Worm (Caenorhabditis elegans) whole organism, L1 larva: ENCODE measurements around the gene T09B9.5.

ENCODE experiments used
- C04F5.9 ChIP-seq: sonication (generic microtip); optimal IDR thresholded peaks from 2 replicates; lab custom pipeline; 2016; ENCODE audit warnings: missing genetic modification characterization, missing compliant biosample characterization
- C34B4.2 ChIP-seq: sonication (generic microtip); optimal IDR thresholded peaks from 2 replicates; lab custom pipeline; 2017; ENCODE audit warnings: mild to moderate bottlenecking, missing genetic modification characterization, missing compliant biosample characterization
- F16B12.6 ChIP-seq: fragments of 150-350 bp; optimal IDR thresholded peaks from 2 replicates; lab custom pipeline; 2014; ENCODE audit warnings: missing biosample characterization, missing genetic modification characterization
- Y116A8C.19 ChIP-seq: sonication (generic microtip); optimal IDR thresholded peaks from 2 replicates; lab custom pipeline; 2016; ENCODE audit warnings: missing compliant biosample characterization, missing genetic modification characterization, borderline replicate concordance
- aly-2 ChIP-seq: fragments of 150-350 bp; optimal IDR thresholded peaks from 2 replicates; lab custom pipeline; 2014; ENCODE audit warnings: missing biosample characterization, missing genetic modification characterization
- blmp-1 ChIP-seq: fragments of 150-350 bp; optimal IDR thresholded peaks from 2 replicates; lab custom pipeline; 2014; ENCODE audit warnings: missing biosample characterization, missing genetic modification characterization
- ceh-8 ChIP-seq: fragments of 200-800 bp; sonication (Bioruptor generic); optimal IDR thresholded peaks from 2 replicates; lab custom pipeline; 2018; ENCODE audit warnings: mild to moderate bottlenecking, missing genetic modification characterization, moderate library complexity, missing compliant biosample characterization
- ceh-82 ChIP-seq, 3 experiments: fragments of 150-350 bp in 1 of 3; sonication (generic microtip) in 2 of 3; optimal IDR thresholded peaks; 2 replicates each; lab custom pipeline; 2014 to 2017; ENCODE audit warnings: missing biosample characterization in 3 of 3, missing genetic modification characterization in 3 of 3
- ces-1 ChIP-seq: fragments of 150-350 bp; optimal IDR thresholded peaks from 2 replicates; lab custom pipeline; 2014; ENCODE audit warnings: missing biosample characterization, missing genetic modification reagents, missing genetic modification characterization
- dpl-1 ChIP-seq, 3 experiments: fragments of 150-350 bp in 2 of 3; sonication (generic microtip) in 1 of 3; optimal IDR thresholded peaks; 2 replicates each; lab custom pipeline; 2014 to 2017; ENCODE audit warnings: missing biosample characterization in 3 of 3, missing genetic modification characterization in 3 of 3, missing genetic modification reagents in 3 of 3
- dsc-1 ChIP-seq: sonication (generic microtip); optimal IDR thresholded peaks from 2 replicates; lab custom pipeline; 2016; ENCODE audit warnings: mild to moderate bottlenecking, missing genetic modification characterization, missing compliant biosample characterization
- efl-1 ChIP-seq, 4 experiments: fragments of 150-350 bp; optimal IDR thresholded peaks in 3 of 4; peaks in 1 of 4; 1 replicate in 1 of 4; 2 replicates in 3 of 4; lab custom pipeline; 2014; ENCODE audit warnings: missing biosample characterization in 2 of 4, missing genetic modification characterization in 2 of 4, missing genetic modification reagents in 2 of 4
- efl-3 ChIP-seq: fragments of 200-800 bp; sonication (Bioruptor generic); optimal IDR thresholded peaks from 2 replicates; lab custom pipeline; 2018; ENCODE audit warnings: mild to moderate bottlenecking, missing genetic modification characterization, missing compliant biosample characterization
- egl-27 ChIP-seq, 2 experiments: fragments of 150-350 bp in 1 of 2; sonication (generic microtip); optimal IDR thresholded peaks; 3 replicates each; lab custom pipeline; 2017 to 2018; ENCODE audit warnings: missing biosample characterization in 2 of 2, missing genetic modification characterization in 2 of 2, missing genetic modification reagents in 2 of 2
- elt-3 ChIP-seq, 6 experiments: fragments of 150-350 bp in 1 of 6; sonication (generic microtip); optimal IDR thresholded peaks; 2 replicates each; lab custom pipeline; 2017 to 2018; ENCODE audit warnings: missing biosample characterization in 6 of 6, missing genetic modification characterization in 6 of 6, inconsistent platforms in 1 of 6
- ets-5 ChIP-seq: fragments of 200-800 bp; sonication (Bioruptor generic); IDR thresholded peaks from 2 replicates; pipeline ENCODE4 v1.3.6; 2022; ENCODE audit warnings: missing genetic modification characterization, missing compliant biosample characterization
- fkh-8 ChIP-seq: sonication (generic microtip); optimal IDR thresholded peaks from 2 replicates; lab custom pipeline; 2016; ENCODE audit warnings: mild to moderate bottlenecking, missing genetic modification characterization, missing compliant biosample characterization
- fos-1 ChIP-seq: fragments of 150-350 bp; optimal IDR thresholded peaks from 2 replicates; lab custom pipeline; 2014; ENCODE audit warnings: missing biosample characterization, missing genetic modification characterization
- hpl-2 ChIP-seq: fragments of 150-350 bp; optimal IDR thresholded peaks from 2 replicates; lab custom pipeline; 2014; ENCODE audit warnings: missing biosample characterization, missing genetic modification reagents, missing genetic modification characterization
- irx-1 ChIP-seq: sonication (generic microtip); optimal IDR thresholded peaks from 2 replicates; lab custom pipeline; 2016; ENCODE audit warnings: missing genetic modification characterization, missing compliant biosample characterization
- jun-1 ChIP-seq: fragments of 150-350 bp; optimal IDR thresholded peaks from 2 replicates; lab custom pipeline; 2014; ENCODE audit warnings: missing biosample characterization, missing genetic modification reagents, missing genetic modification characterization
- lin-13 ChIP-seq: fragments of 150-350 bp; optimal IDR thresholded peaks from 2 replicates; lab custom pipeline; 2014; ENCODE audit warnings: missing biosample characterization, missing genetic modification reagents, missing genetic modification characterization
- lin-14 ChIP-seq: fragments of 200-800 bp; sonication (Bioruptor generic); optimal IDR thresholded peaks from 2 replicates; lab custom pipeline; 2018; ENCODE audit warnings: mild to moderate bottlenecking, missing genetic modification characterization, moderate library complexity, missing compliant biosample characterization
- lin-15B ChIP-seq: fragments of 150-350 bp; sonication (generic microtip); optimal IDR thresholded peaks from 3 replicates; lab custom pipeline; 2014; ENCODE audit warnings: missing biosample characterization, missing genetic modification characterization
- lir-3 ChIP-seq: sonication (generic microtip); optimal IDR thresholded peaks from 2 replicates; lab custom pipeline; 2016; ENCODE audit warnings: mild to moderate bottlenecking, missing genetic modification characterization, moderate library complexity, missing compliant biosample characterization; ENCODE audit not compliant: poor library complexity
- lsy-2 ChIP-seq, 2 experiments: fragments of 150-350 bp; optimal IDR thresholded peaks; 2 replicates each; lab custom pipeline; 2014; ENCODE audit warnings: missing biosample characterization in 2 of 2, missing genetic modification characterization in 2 of 2
- mdl-1 ChIP-seq, 2 experiments: fragments of 150-350 bp; optimal IDR thresholded peaks; 2 replicates each; lab custom pipeline; 2014 to 2017; ENCODE audit warnings: missing biosample characterization in 2 of 2, missing genetic modification characterization in 2 of 2, inconsistent platforms in 1 of 2
- mep-1 ChIP-seq: fragments of 150-350 bp; optimal IDR thresholded peaks from 2 replicates; lab custom pipeline; 2014; ENCODE audit warnings: missing biosample characterization, missing genetic modification characterization
- nhr-237 ChIP-seq: fragments of 150-350 bp; optimal IDR thresholded peaks from 2 replicates; lab custom pipeline; 2014; ENCODE audit warnings: missing biosample characterization, missing genetic modification characterization
- nhr-28 ChIP-seq: fragments of 150-350 bp; optimal IDR thresholded peaks from 2 replicates; lab custom pipeline; 2014; ENCODE audit warnings: missing biosample characterization, missing genetic modification characterization
- nhr-71 ChIP-seq: sonication (generic microtip); optimal IDR thresholded peaks from 2 replicates; lab custom pipeline; 2016; ENCODE audit warnings: mild to moderate bottlenecking, missing genetic modification characterization, moderate library complexity, missing compliant biosample characterization
- nhr-77 ChIP-seq: fragments of 150-350 bp; optimal IDR thresholded peaks from 2 replicates; lab custom pipeline; 2014; ENCODE audit warnings: missing biosample characterization, missing genetic modification characterization
- pax-3 ChIP-seq: fragments of 200-800 bp; sonication (Bioruptor generic); optimal IDR thresholded peaks from 2 replicates; lab custom pipeline; 2018; ENCODE audit warnings: mild to moderate bottlenecking, missing genetic modification characterization, moderate library complexity, missing compliant biosample characterization
- rnt-1 ChIP-seq: sonication (generic microtip); optimal IDR thresholded peaks from 2 replicates; lab custom pipeline; 2016; ENCODE audit warnings: mild to moderate bottlenecking, missing genetic modification characterization, moderate library complexity, missing compliant biosample characterization
- skn-1 ChIP-seq: fragments of 150-350 bp; optimal IDR thresholded peaks from 2 replicates; lab custom pipeline; 2014; ENCODE audit warnings: missing biosample characterization, missing genetic modification characterization
- sptf-1 ChIP-seq: fragments of 150-350 bp; optimal IDR thresholded peaks from 2 replicates; lab custom pipeline; 2014; ENCODE audit warnings: missing biosample characterization, missing genetic modification characterization
- sup-37 ChIP-seq: fragments of 200-800 bp; sonication (Bioruptor generic); optimal IDR thresholded peaks from 2 replicates; lab custom pipeline; 2018; ENCODE audit warnings: mild to moderate bottlenecking, missing genetic modification characterization, missing compliant biosample characterization
- swsn-7 ChIP-seq: sonication (generic microtip); optimal IDR thresholded peaks from 2 replicates; lab custom pipeline; 2016; ENCODE audit warnings: missing genetic modification characterization, missing compliant biosample characterization
- unc-62 ChIP-seq: fragments of 150-350 bp; optimal IDR thresholded peaks from 2 replicates; lab custom pipeline; 2014; ENCODE audit warnings: missing biosample characterization, missing genetic modification reagents, missing genetic modification characterization
- vab-15 ChIP-seq: sonication (generic microtip); optimal IDR thresholded peaks from 2 replicates; lab custom pipeline; 2017; ENCODE audit warnings: missing genotype, mild to moderate bottlenecking, missing genetic modification characterization, missing compliant biosample characterization
- xbp-1 ChIP-seq: sonication (generic microtip); optimal IDR thresholded peaks from 2 replicates; lab custom pipeline; 2016; ENCODE audit warnings: missing genetic modification characterization, missing compliant biosample characterization
- ztf-11 ChIP-seq, 2 experiments: sonication (generic microtip); optimal IDR thresholded peaks; 2 replicates each; lab custom pipeline; 2016 to 2017; ENCODE audit warnings: missing genetic modification characterization in 2 of 2, missing biosample characterization in 1 of 2, missing compliant biosample characterization in 1 of 2

The T09B9.5 gene

ce11 chrX:9761266-9761665 is 16.3 kb upstream of the T09B9.5 start, which contains the start of gene T09B9.3:
Gene T09B9.3, minus strand, starts transcription at chrX:9761366.
- no peak for TF ChIP-seq fkh-8 (tag; lab: Kevin White, UChicago)
- no peak for TF ChIP-seq C34B4.2
- TF ChIP-seq ceh-8, result no peak
- TF ChIP-seq nhr-77 (tag; lab: Kevin White, UChicago), result no peak
- no peak for TF ChIP-seq lsy-2 (tag; optimal IDR thresholded peaks at IDR 0.05; lab: Kevin White, UChicago)
- TF ChIP-seq sup-37 (GFP tag; lab: Kevin White, UChicago), result no peak
- no peak for TF ChIP-seq efl-1 (optimal IDR thresholded peaks at IDR 0.05; lab: Kevin White, UChicago)
- TF ChIP-seq efl-1 (GFP tag; optimal IDR thresholded peaks at IDR 0.05 in 1 of 2; lab: Kevin White, UChicago), result no peak
- TF ChIP-seq, all 84 proteins: peak for 0

DNA sequence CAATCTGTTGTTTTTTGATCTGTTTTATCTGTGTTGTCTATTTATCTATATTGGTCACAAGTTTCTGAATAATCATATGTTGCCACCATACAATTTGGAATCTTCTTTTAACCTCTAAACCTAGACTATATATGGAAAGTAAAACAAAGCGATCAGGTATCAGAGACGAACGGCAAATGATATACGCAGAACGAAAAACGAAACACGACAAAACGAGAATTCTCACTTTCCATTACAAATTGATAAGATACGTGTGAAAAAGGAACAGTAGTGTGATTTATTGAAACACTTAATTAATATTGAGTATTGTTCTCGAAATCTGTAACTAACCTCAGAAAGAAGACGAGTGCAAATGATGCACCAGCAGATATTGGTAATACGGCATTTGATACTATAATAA is 13.7 kb upstream of the T09B9.5 start:
- TF ChIP-seq lir-3 (tag; lab: Kevin White, UChicago) (no peak), blmp-1 (tag; lab: Kevin White, UChicago) (peak; percentile 63), dsc-1 (no peak), fkh-8 (tag; lab: Kevin White, UChicago) (no peak), elt-3 (tag; optimal IDR thresholded peaks at IDR 0.05; lab: Kevin White, UChicago) (peak in 1 of 6 experiments; percentile 9)

DNA sequence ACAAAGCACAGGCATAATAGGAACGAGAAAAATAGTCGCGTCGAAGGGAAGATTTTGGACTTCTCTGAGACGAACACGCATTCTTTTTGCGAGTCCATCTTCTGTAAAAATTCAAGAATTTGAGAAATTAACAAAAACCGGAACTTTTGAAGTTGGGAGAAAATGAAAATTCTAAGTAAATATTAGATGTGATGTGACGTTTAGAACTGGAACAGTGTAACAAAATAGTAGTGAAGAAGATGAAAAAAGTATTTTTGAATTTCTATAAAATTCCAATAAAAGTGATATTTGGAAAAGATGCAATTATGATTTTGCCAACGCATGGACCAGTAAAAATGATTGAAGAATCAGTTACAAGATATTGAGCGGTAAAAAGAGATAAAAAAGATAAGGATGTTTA is 12.8 kb upstream of the T09B9.5 start, which contains the start of gene slc-17.9:
slc-17.9 (minus strand) TSS at position 101 of the 400 bp plus-strand sequence.
- no peak for TF ChIP-seq xbp-1 (tag; lab: Kevin White, UChicago)
- no peak for TF ChIP-seq aly-2 (tag; lab: Kevin White, UChicago)
- no peak for TF ChIP-seq ces-1
- no peak for TF ChIP-seq jun-1
- no peak for TF ChIP-seq nhr-71 (tag; lab: Kevin White, UChicago)
- no peak for TF ChIP-seq fos-1 (tag; lab: Kevin White, UChicago)
- no peak for TF ChIP-seq efl-3 (GFP tag; lab: Kevin White, UChicago)
- TF ChIP-seq mdl-1 (tag; optimal IDR thresholded peaks at IDR 0.05; lab: Kevin White, UChicago), result no peak
- TF ChIP-seq nhr-237 (tag; lab: Kevin White, UChicago), result no peak
- no peak for TF ChIP-seq blmp-1 (tag; lab: Kevin White, UChicago)
- TF ChIP-seq ets-5 (GFP tag; lab: Robert Waterston, UW), result no peak
- TF ChIP-seq mep-1 (tag; lab: Kevin White, UChicago), result no peak
- no peak for TF ChIP-seq nhr-28 (tag; lab: Kevin White, UChicago)
- no peak for TF ChIP-seq hpl-2 (GFP tag; lab: Kevin White, UChicago)
- TF ChIP-seq lin-14 (GFP tag; lab: Kevin White, UChicago), result no peak
- no peak for TF ChIP-seq egl-27 (tag; optimal IDR thresholded peaks at IDR 0.05; lab: Kevin White, UChicago)
- no peak for TF ChIP-seq irx-1 (tag; lab: Kevin White, UChicago)

- peak; percentile 92 for TF ChIP-seq lin-14 (GFP tag; lab: Kevin White, UChicago)
- TF ChIP-seq lin-13 (GFP tag; lab: Kevin White, UChicago), result peak; percentile 10
- peak in 1 of 3 experiments; percentile 18 for TF ChIP-seq dpl-1 (GFP tag; optimal IDR thresholded peaks at IDR 0.05; lab: Kevin White, UChicago)
- TF ChIP-seq sptf-1 (tag; lab: Kevin White, UChicago), result no peak
- TF ChIP-seq mdl-1 (tag; optimal IDR thresholded peaks at IDR 0.05; lab: Kevin White, UChicago), result peak in 1 of 2 experiments; percentile 32
- TF ChIP-seq pax-3, result no peak
- peak; percentile 21 for TF ChIP-seq blmp-1 (tag; lab: Kevin White, UChicago)
- TF ChIP-seq lin-15B, result peak; percentile 7
- TF ChIP-seq xbp-1 (tag; lab: Kevin White, UChicago), result peak; percentile 29
- no peak for TF ChIP-seq ztf-11 (tag; optimal IDR thresholded peaks at IDR 0.05; lab: Kevin White, UChicago)
- TF ChIP-seq vab-15, result no peak
- no peak for TF ChIP-seq Y116A8C.19 (tag; lab: Kevin White, UChicago)
- TF ChIP-seq swsn-7 (tag; lab: Kevin White, UChicago), result peak; percentile 9
- peak in 1 of 3 experiments; percentile 39 for TF ChIP-seq ceh-82 (tag; optimal IDR thresholded peaks at IDR 0.05; lab: Kevin White, UChicago)
- TF ChIP-seq mep-1 (tag; lab: Kevin White, UChicago), result peak; percentile 35
- TF ChIP-seq F16B12.6 (tag; lab: Kevin White, UChicago), result no peak
- peak; percentile 12 for TF ChIP-seq skn-1 (tag; lab: Kevin White, UChicago)
- TF ChIP-seq rnt-1, result peak; percentile 37
- peak in 1 of 2 experiments; percentile 8 for TF ChIP-seq efl-1 (optimal IDR thresholded peaks at IDR 0.05; lab: Kevin White, UChicago)
- TF ChIP-seq efl-1 (GFP tag; optimal IDR thresholded peaks at IDR 0.05 in 1 of 2; lab: Kevin White, UChicago), result peak; percentile 36 to 42
- TF ChIP-seq unc-62 (GFP tag; lab: Kevin White, UChicago), result no peak
- TF ChIP-seq C04F5.9 (tag; lab: Kevin White, UChicago), result no peak
These were observed 3.3 kb upstream of the T09B9.5 start, which contains the start of gene T09B9.4 for ce11 chrX:9774323-9774722. Gene T09B9.4, minus strand, starts transcription at chrX:9774352.
